Worm (Caenorhabditis elegans) whole organism, L3 larva: ENCODE measurements around the gene F26G1.5.

ENCODE experiments used
- R02D3.7 ChIP-seq: fragments of 150-350 bp; optimal IDR thresholded peaks from 2 replicates; lab custom pipeline; 2014; ENCODE audit warnings: missing biosample characterization, missing genetic modification characterization
- ZK546.5 ChIP-seq: sonication (generic microtip); optimal IDR thresholded peaks from 2 replicates; lab custom pipeline; 2017; ENCODE audit warnings: missing biosample characterization, missing genetic modification characterization
- ama-1 ChIP-seq: fragments of 150-350 bp; optimal IDR thresholded peaks from 2 replicates; lab custom pipeline; 2018
- ceh-28 ChIP-seq: fragments of 150-350 bp; optimal IDR thresholded peaks from 2 replicates; lab custom pipeline; 2014; ENCODE audit warnings: missing biosample characterization, missing genetic modification reagents, missing genetic modification characterization
- ceh-82 ChIP-seq: fragments of 150-350 bp; optimal IDR thresholded peaks from 2 replicates; lab custom pipeline; 2014; ENCODE audit warnings: missing biosample characterization, missing genetic modification characterization
- elt-1 ChIP-seq: fragments of 150-350 bp; optimal IDR thresholded peaks from 2 replicates; lab custom pipeline; 2014; ENCODE audit warnings: missing biosample characterization, missing genetic modification characterization
- elt-2 ChIP-seq: sonication (generic microtip); optimal IDR thresholded peaks from 2 replicates; lab custom pipeline; 2016; ENCODE audit warnings: missing genetic modification reagents, mild to moderate bottlenecking, missing genetic modification characterization, missing compliant biosample characterization
- elt-3 ChIP-seq, 3 experiments: fragments of 150-350 bp in 1 of 3; sonication (generic microtip) in 2 of 3; optimal IDR thresholded peaks; 2 replicates in 2 of 3; 4 replicates in 1 of 3; lab custom pipeline; 2014 to 2017; ENCODE audit warnings: missing biosample characterization in 3 of 3, missing genetic modification characterization in 3 of 3
- eor-1 ChIP-seq, 2 experiments: fragments of 150-350 bp; optimal IDR thresholded peaks; 2 replicates each; lab custom pipeline; 2014 to 2018; ENCODE audit warnings: missing biosample characterization in 2 of 2, missing genetic modification characterization in 2 of 2
- fkh-10 ChIP-seq: sonication (generic microtip); optimal IDR thresholded peaks from 2 replicates; lab custom pipeline; 2017; ENCODE audit warnings: missing biosample characterization, missing genetic modification reagents, missing genetic modification characterization
- fkh-2 ChIP-seq: fragments of 150-350 bp; optimal IDR thresholded peaks from 2 replicates; lab custom pipeline; 2014; ENCODE audit warnings: missing biosample characterization, missing genetic modification reagents, missing genetic modification characterization
- fos-1 ChIP-seq: fragments of 150-350 bp; optimal IDR thresholded peaks from 2 replicates; lab custom pipeline; 2014; ENCODE audit warnings: missing biosample characterization, missing genetic modification characterization
- hmg-11 ChIP-seq: sonication (generic microtip); optimal IDR thresholded peaks from 2 replicates; lab custom pipeline; 2016; ENCODE audit warnings: missing genetic modification characterization, missing compliant biosample characterization
- jun-1 ChIP-seq: fragments of 150-350 bp; optimal IDR thresholded peaks from 2 replicates; lab custom pipeline; 2014; ENCODE audit warnings: missing biosample characterization, missing genetic modification reagents, missing genetic modification characterization
- lin-15B ChIP-seq: fragments of 150-350 bp; optimal IDR thresholded peaks from 2 replicates; lab custom pipeline; 2014; ENCODE audit warnings: missing biosample characterization, missing genetic modification characterization
- lin-39 ChIP-seq: fragments of 150-350 bp; optimal IDR thresholded peaks from 2 replicates; lab custom pipeline; 2018; ENCODE audit warnings: missing biosample characterization, missing genetic modification reagents, missing genetic modification characterization
- lsy-12 ChIP-seq: sonication (generic microtip); optimal IDR thresholded peaks from 2 replicates; lab custom pipeline; 2016; ENCODE audit warnings: mild to moderate bottlenecking, missing genetic modification characterization, missing compliant biosample characterization
- mdl-1 ChIP-seq: fragments of 150-350 bp; optimal IDR thresholded peaks from 2 replicates; lab custom pipeline; 2014; ENCODE audit warnings: missing biosample characterization, missing genetic modification characterization
- mml-1 ChIP-seq: fragments of 150-350 bp; sonication (generic microtip); optimal IDR thresholded peaks from 3 replicates; lab custom pipeline; 2014; ENCODE audit warnings: missing biosample characterization, missing genetic modification characterization
- nhr-23 ChIP-seq: fragments of 150-350 bp; optimal IDR thresholded peaks from 2 replicates; lab custom pipeline; 2014; ENCODE audit warnings: missing biosample characterization, missing genetic modification reagents, missing genetic modification characterization
- nhr-237 ChIP-seq: fragments of 150-350 bp; optimal IDR thresholded peaks from 2 replicates; lab custom pipeline; 2014; ENCODE audit warnings: missing biosample characterization, missing genetic modification characterization
- nhr-25 ChIP-seq: sonication (generic microtip); optimal IDR thresholded peaks from 2 replicates; lab custom pipeline; 2017; ENCODE audit warnings: missing biosample characterization, missing genetic modification characterization
- nhr-28 ChIP-seq: fragments of 150-350 bp; optimal IDR thresholded peaks from 2 replicates; lab custom pipeline; 2014; ENCODE audit warnings: missing biosample characterization, missing genetic modification characterization
- nhr-43 ChIP-seq: sonication (generic microtip); optimal IDR thresholded peaks from 2 replicates; lab custom pipeline; 2016; ENCODE audit warnings: mild to moderate bottlenecking, missing genetic modification characterization, missing compliant biosample characterization; ENCODE audit not compliant: poor library complexity, severe bottlenecking
- nhr-67 ChIP-seq: fragments of 150-350 bp; optimal IDR thresholded peaks from 2 replicates; lab custom pipeline; 2014; ENCODE audit warnings: missing biosample characterization, missing genetic modification characterization
- nhr-76 ChIP-seq: fragments of 150-350 bp; sonication (generic microtip); optimal IDR thresholded peaks from 5 replicates; lab custom pipeline; 2014; ENCODE audit warnings: missing biosample characterization, missing genetic modification characterization
- nhr-77 ChIP-seq: fragments of 150-350 bp; optimal IDR thresholded peaks from 2 replicates; lab custom pipeline; 2014; ENCODE audit warnings: missing biosample characterization, missing genetic modification characterization
- pha-4 ChIP-seq: fragments of 150-350 bp; optimal IDR thresholded peaks from 2 replicates; lab custom pipeline; 2014; ENCODE audit warnings: missing biosample characterization, missing genetic modification reagents, missing genetic modification characterization
- pqm-1 ChIP-seq: fragments of 150-350 bp; optimal IDR thresholded peaks from 2 replicates; lab custom pipeline; 2017; ENCODE audit warnings: missing biosample characterization, missing genetic modification characterization, inconsistent platforms
- snpc-4 ChIP-seq: fragments of 150-350 bp; optimal IDR thresholded peaks from 2 replicates; lab custom pipeline; 2014; ENCODE audit warnings: missing biosample characterization, missing genetic modification characterization
- tbx-2 ChIP-seq: sonication (generic microtip); optimal IDR thresholded peaks from 2 replicates; lab custom pipeline; 2016; ENCODE audit warnings: mild to moderate bottlenecking, missing genetic modification characterization, missing compliant biosample characterization
- unc-62 ChIP-seq: fragments of 150-350 bp; sonication (generic microtip); optimal IDR thresholded peaks from 4 replicates; lab custom pipeline; 2014; ENCODE audit warnings: missing biosample characterization, missing genetic modification reagents, missing genetic modification characterization
- zag-1 ChIP-seq: fragments of 150-350 bp; optimal IDR thresholded peaks from 2 replicates; lab custom pipeline; 2014; ENCODE audit warnings: missing biosample characterization, missing genetic modification characterization

F26G1.5 gene

DNA sequence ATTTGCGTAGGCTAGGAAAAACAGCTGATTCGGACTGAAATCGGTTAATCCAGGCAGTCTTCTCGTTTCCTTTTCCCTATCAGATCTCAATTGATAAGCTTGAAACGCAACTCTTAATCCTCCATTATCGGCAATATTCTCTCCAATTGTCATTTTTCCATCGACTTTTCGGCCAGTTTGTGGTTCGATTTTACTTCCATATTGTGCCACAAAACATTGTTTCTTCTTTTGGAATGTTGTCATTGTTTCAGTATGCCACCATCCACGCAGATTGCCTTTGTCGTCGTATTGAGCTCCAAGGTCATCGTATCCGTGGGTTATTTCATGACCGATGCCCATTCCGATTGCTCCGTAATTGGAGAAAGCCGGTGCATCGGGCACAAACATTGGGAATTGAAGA, 4.6 kb upstream of the F26G1.5 start:
- TF ChIP-seq pha-4 (tag; lab: Kevin White, UChicago) (no peak), nhr-28 (tag; lab: Kevin White, UChicago) (no peak), lin-15B (no peak), fos-1 (tag; lab: Kevin White, UChicago) (no peak), eor-1 (tag; optimal IDR thresholded peaks at IDR 0.05; lab: Kevin White, UChicago) (no peak), R02D3.7 (tag; lab: Kevin White, UChicago) (no peak), zag-1 (tag; lab: Kevin White, UChicago) (no peak), fkh-2 (tag; lab: Kevin White, UChicago) (no peak), fkh-10 (GFP tag; lab: Kevin White, UChicago) (no peak), mdl-1 (tag; lab: Kevin White, UChicago) (no peak), nhr-43 (no peak), pqm-1 (tag; lab: Kevin White, UChicago) (no peak), ceh-82 (tag; lab: Kevin White, UChicago) (no peak), ceh-28 (tag; lab: Kevin White, UChicago) (no peak), unc-62 (GFP tag; lab: Kevin White, UChicago) (no peak), lsy-12 (tag; lab: Kevin White, UChicago) (no peak), hmg-11 (no peak), nhr-25 (tag; lab: Kevin White, UChicago) (no peak), nhr-237 (tag; lab: Kevin White, UChicago) (no peak), ama-1 (lab: Kevin White, UChicago) (no peak)

DNA sequence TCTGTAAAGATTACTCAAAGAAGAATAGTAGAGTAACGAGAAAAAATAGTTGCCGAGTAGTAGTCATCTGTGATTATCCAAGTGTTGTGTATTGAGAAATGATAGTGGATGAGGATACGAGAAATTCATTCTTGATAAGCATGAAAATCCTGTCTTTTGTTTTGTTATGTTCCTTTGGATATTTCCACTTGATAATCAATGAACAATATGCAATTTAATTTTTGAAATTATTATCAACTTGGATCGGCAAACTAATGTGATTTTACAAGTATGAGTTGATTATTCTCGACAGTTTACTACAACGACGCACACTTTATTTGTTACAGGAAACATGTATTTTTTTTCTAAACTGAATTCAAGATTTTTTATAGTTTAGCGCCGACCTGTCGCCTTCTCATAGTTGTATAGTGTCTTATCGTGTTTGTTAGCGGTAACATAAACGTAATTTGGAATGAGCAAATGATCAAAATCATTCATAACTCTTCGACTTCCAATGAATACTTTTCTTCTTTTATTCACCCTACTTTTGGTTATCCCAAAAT, 2.8 kb upstream of the F26G1.5 start, which contains the start of the genes F26G1.9 and F26G1.10:
TSS of gene F26G1.9 (minus strand) at position 101 of the 542 bp plus-strand sequence.
TSS of gene F26G1.10 (plus strand) at position 492 of the 542 bp plus-strand sequence.
- TF ChIP-seq lin-39 (tag; lab: Kevin White, UChicago) (no peak), elt-2 (tag; lab: Kevin White, UChicago) (peak; percentile 23)

DNA sequence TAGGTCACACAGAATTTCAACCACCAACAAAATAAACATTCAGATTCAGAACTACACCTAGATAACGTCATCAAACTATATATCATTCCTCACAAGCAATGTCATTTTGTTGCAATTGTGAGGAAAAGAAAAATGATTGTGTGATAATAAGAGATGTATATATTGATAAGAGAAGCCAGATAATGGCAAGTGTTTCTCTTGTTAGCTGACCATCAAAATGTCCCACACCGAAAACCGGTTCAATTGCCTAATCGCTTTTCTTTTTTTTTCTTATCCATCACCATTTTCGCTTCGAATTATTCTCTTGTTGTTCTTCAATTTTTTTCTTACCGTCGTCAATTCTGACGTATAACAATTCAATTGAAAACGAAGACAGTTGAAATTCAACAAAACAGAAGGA, 1.3 kb upstream of the F26G1.5 start:
- TF ChIP-seq elt-1 (tag; lab: Kevin White, UChicago) = peak; percentile 16
- TF ChIP-seq nhr-43 = peak; percentile 44
- peak; percentile 48 for TF ChIP-seq nhr-25 (tag; lab: Kevin White, UChicago)
- TF ChIP-seq nhr-23 = peak; percentile 9
- TF ChIP-seq snpc-4 = no peak
- TF ChIP-seq ZK546.5 (tag; lab: Kevin White, UChicago) = no peak
- peak in 2 of 3 experiments; percentile 18 to 57 for TF ChIP-seq elt-3 (tag; optimal IDR thresholded peaks at IDR 0.05; lab: Kevin White, UChicago)
- TF ChIP-seq, all 47 proteins: peak for 5

DNA sequence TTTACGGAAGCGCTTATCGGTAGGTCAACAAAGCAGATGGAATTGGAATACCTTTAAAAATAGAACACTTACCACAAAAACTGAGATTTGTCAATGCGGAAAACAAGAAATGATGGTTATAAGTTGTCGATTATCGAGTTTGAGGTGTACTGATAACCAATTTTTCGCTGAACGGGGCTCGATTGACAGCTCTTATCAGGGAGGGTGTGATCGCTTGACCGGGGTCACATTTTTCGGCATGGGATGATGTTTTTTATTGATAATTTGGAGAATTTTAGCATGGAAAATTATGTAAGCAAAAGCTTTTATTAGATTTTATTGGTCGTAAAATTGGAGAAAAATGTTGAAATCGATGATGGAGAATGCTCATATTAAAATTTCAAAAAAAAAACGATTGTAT, 1.3 kb downstream of the F26G1.5 start:
- TF ChIP-seq jun-1 (tag; lab: Kevin White, UChicago) (peak; percentile 24), pha-4 (tag; lab: Kevin White, UChicago) (peak; percentile 69), nhr-77 (tag; lab: Kevin White, UChicago) (no peak), lsy-12 (tag; lab: Kevin White, UChicago) (no peak), elt-2 (tag; lab: Kevin White, UChicago) (peak; percentile 99), pqm-1 (tag; lab: Kevin White, UChicago) (peak; percentile 87)

- peak; percentile 46 for TF ChIP-seq pha-4 (tag; lab: Kevin White, UChicago)
- no peak for TF ChIP-seq mml-1 (tag; lab: Kevin White, UChicago)
- TF ChIP-seq hmg-11 = no peak
- no peak for TF ChIP-seq elt-1 (tag; lab: Kevin White, UChicago)
- TF ChIP-seq nhr-25 (tag; lab: Kevin White, UChicago) = peak; percentile 59
- no peak for TF ChIP-seq pqm-1 (tag; lab: Kevin White, UChicago)
- TF ChIP-seq nhr-67 = no peak
- TF ChIP-seq zag-1 (tag; lab: Kevin White, UChicago) = no peak
- no peak for TF ChIP-seq R02D3.7 (tag; lab: Kevin White, UChicago)
- no peak for TF ChIP-seq tbx-2 (tag; lab: Kevin White, UChicago)
- no peak for TF ChIP-seq elt-3 (tag; optimal IDR thresholded peaks at IDR 0.05; lab: Kevin White, UChicago)
- TF ChIP-seq nhr-77 (tag; lab: Kevin White, UChicago) = no peak
- TF ChIP-seq mdl-1 (tag; lab: Kevin White, UChicago) = no peak
- TF ChIP-seq jun-1 (tag; lab: Kevin White, UChicago) = peak; percentile 39
- peak; percentile 62 for TF ChIP-seq nhr-23
- TF ChIP-seq nhr-237 (tag; lab: Kevin White, UChicago) = no peak
- no peak for TF ChIP-seq nhr-28 (tag; lab: Kevin White, UChicago)
- no peak for TF ChIP-seq ceh-82 (tag; lab: Kevin White, UChicago)
- TF ChIP-seq ama-1 (lab: Kevin White, UChicago) = no peak
- no peak for TF ChIP-seq nhr-76 (tag; lab: Kevin White, UChicago)
- TF ChIP-seq elt-2 (tag; lab: Kevin White, UChicago) = peak; percentile 87
Measured at ce11 chrII:4769096-4769495, 2.1 kb downstream of the F26G1.5 start.
